Worm (Caenorhabditis elegans) whole organism, late embryonic: ENCODE results near the gene atg-13.
A peak's percentile ranks its signal among the peaks of the same experiment; 100 is the strongest.

Experiments
- C08G9.2 ChIP-seq: sonication (generic microtip); optimal IDR thresholded peaks from 2 replicates; lab custom pipeline; 2016; ENCODE audit warnings: mild to moderate bottlenecking, missing genetic modification characterization, moderate library complexity, missing compliant biosample characterization
- C38D4.7 ChIP-seq: fragments of 200-800 bp; sonication (Bioruptor generic); optimal IDR thresholded peaks from 2 replicates; lab custom pipeline; 2018; ENCODE audit warnings: mild to moderate bottlenecking, missing genetic modification characterization, moderate library complexity, missing compliant biosample characterization
- F13H6.1 ChIP-seq: sonication (generic microtip); optimal IDR thresholded peaks from 2 replicates; lab custom pipeline; 2016; ENCODE audit warnings: missing genetic modification characterization, missing compliant biosample characterization
- K09A11.1 ChIP-seq: sonication (generic microtip); optimal IDR thresholded peaks from 2 replicates; lab custom pipeline; 2017; ENCODE audit warnings: antibody characterized with exemption, mild to moderate bottlenecking, missing genetic modification characterization, missing compliant biosample characterization; ENCODE audit not compliant: insufficient read depth
- Y22D7AL.16 ChIP-seq: sonication (generic microtip); optimal IDR thresholded peaks from 2 replicates; lab custom pipeline; 2016; ENCODE audit warnings: missing genetic modification characterization, missing compliant biosample characterization
- ceh-14 ChIP-seq: sonication (generic microtip); optimal IDR thresholded peaks from 2 replicates; lab custom pipeline; 2016; ENCODE audit warnings: missing genotype, missing genetic modification characterization, missing compliant biosample characterization
- ceh-18 ChIP-seq: sonication (generic microtip); optimal IDR thresholded peaks from 2 replicates; lab custom pipeline; 2016; ENCODE audit warnings: missing genetic modification characterization, missing compliant biosample characterization
- ceh-19 ChIP-seq: fragments of 200-800 bp; sonication (Bioruptor generic); optimal IDR thresholded peaks from 2 replicates; lab custom pipeline; 2018; ENCODE audit warnings: mild to moderate bottlenecking, missing genetic modification characterization, missing compliant biosample characterization
- ceh-2 ChIP-seq: sonication (generic microtip); optimal IDR thresholded peaks from 2 replicates; lab custom pipeline; 2016; ENCODE audit warnings: missing genotype, missing genetic modification characterization, missing compliant biosample characterization
- ceh-22 ChIP-seq: sonication (generic microtip); optimal IDR thresholded peaks from 2 replicates; lab custom pipeline; 2017; ENCODE audit warnings: missing biosample characterization, missing genetic modification characterization
- ceh-24 ChIP-seq: sonication (generic microtip); optimal IDR thresholded peaks from 2 replicates; lab custom pipeline; 2016; ENCODE audit warnings: mild to moderate bottlenecking, missing genetic modification characterization, missing compliant biosample characterization
- ceh-31 ChIP-seq: sonication (generic microtip); optimal IDR thresholded peaks from 2 replicates; lab custom pipeline; 2016; ENCODE audit warnings: missing genetic modification characterization, missing compliant biosample characterization
- ceh-34 ChIP-seq: sonication (generic microtip); optimal IDR thresholded peaks from 2 replicates; lab custom pipeline; 2016; ENCODE audit warnings: mild to moderate bottlenecking, missing genetic modification characterization, missing compliant biosample characterization
- ceh-48 ChIP-seq: sonication (generic microtip); optimal IDR thresholded peaks from 2 replicates; lab custom pipeline; 2016; ENCODE audit warnings: missing genetic modification characterization, inconsistent platforms, missing compliant biosample characterization
- ceh-6 ChIP-seq: fragments of 200-800 bp; sonication (Bioruptor generic); optimal IDR thresholded peaks from 2 replicates; lab custom pipeline; 2018; ENCODE audit warnings: mild to moderate bottlenecking, missing genetic modification characterization, missing compliant biosample characterization
- dmd-4 ChIP-seq: sonication (generic microtip); optimal IDR thresholded peaks from 2 replicates; lab custom pipeline; 2016; ENCODE audit warnings: borderline replicate concordance, missing genetic modification characterization, missing compliant biosample characterization
- dve-1 ChIP-seq: sonication (generic microtip); optimal IDR thresholded peaks from 2 replicates; lab custom pipeline; 2017; ENCODE audit warnings: antibody characterized with exemption, mild to moderate bottlenecking, missing genetic modification characterization, missing compliant biosample characterization
- elt-2 ChIP-seq: sonication (generic microtip); optimal IDR thresholded peaks from 2 replicates; lab custom pipeline; 2016; ENCODE audit warnings: missing genetic modification reagents, missing genetic modification characterization, missing compliant biosample characterization
- ets-4 ChIP-seq: sonication (generic microtip); optimal IDR thresholded peaks from 2 replicates; lab custom pipeline; 2016; ENCODE audit warnings: missing genetic modification characterization, missing compliant biosample characterization
- fkh-6 ChIP-seq: sonication (generic microtip); optimal IDR thresholded peaks from 2 replicates; lab custom pipeline; 2016; ENCODE audit warnings: missing genetic modification characterization, missing compliant biosample characterization
- hlh-15 ChIP-seq: sonication (generic microtip); optimal IDR thresholded peaks from 2 replicates; lab custom pipeline; 2016; ENCODE audit warnings: missing genetic modification characterization, missing compliant biosample characterization
- hlh-30 ChIP-seq: sonication (generic microtip); optimal IDR thresholded peaks from 2 replicates; lab custom pipeline; 2017; ENCODE audit warnings: antibody characterized with exemption, missing genetic modification characterization, missing compliant biosample characterization; ENCODE audit not compliant: insufficient read depth
- hlh-8 ChIP-seq: sonication (generic microtip); optimal IDR thresholded peaks from 2 replicates; lab custom pipeline; 2016; ENCODE audit warnings: missing genotype, missing genetic modification characterization, missing compliant biosample characterization
- lin-11 ChIP-seq: fragments of 200-800 bp; sonication (Bioruptor generic); optimal IDR thresholded peaks from 2 replicates; lab custom pipeline; 2018; ENCODE audit warnings: mild to moderate bottlenecking, missing genetic modification characterization, missing compliant biosample characterization
- madf-2 ChIP-seq: sonication (generic microtip); optimal IDR thresholded peaks from 2 replicates; lab custom pipeline; 2017; ENCODE audit warnings: missing genetic modification characterization, missing compliant biosample characterization
- nfya-1 ChIP-seq: sonication (generic microtip); optimal IDR thresholded peaks from 2 replicates; lab custom pipeline; 2017; ENCODE audit warnings: missing genetic modification characterization, mild to moderate bottlenecking, missing compliant biosample characterization, antibody characterized with exemption, moderate library complexity
- npax-4 ChIP-seq: sonication (generic microtip); optimal IDR thresholded peaks from 2 replicates; lab custom pipeline; 2016; ENCODE audit warnings: missing genetic modification characterization, missing compliant biosample characterization
- odd-2 ChIP-seq: sonication (generic microtip); optimal IDR thresholded peaks from 2 replicates; lab custom pipeline; 2017; ENCODE audit warnings: antibody characterized with exemption, mild to moderate bottlenecking, missing genetic modification characterization, missing compliant biosample characterization
- pag-3 ChIP-seq: sonication (generic microtip); optimal IDR thresholded peaks from 2 replicates; lab custom pipeline; 2016; ENCODE audit warnings: missing compliant biosample characterization, missing genetic modification characterization, borderline replicate concordance
- pat-9 ChIP-seq: fragments of 200-800 bp; sonication (Bioruptor generic); optimal IDR thresholded peaks from 2 replicates; lab custom pipeline; 2018; ENCODE audit warnings: mild to moderate bottlenecking, missing genetic modification characterization, moderate library complexity, missing compliant biosample characterization
- pax-1 ChIP-seq: fragments of 150-350 bp; optimal IDR thresholded peaks from 2 replicates; lab custom pipeline; 2014; ENCODE audit warnings: missing biosample characterization, missing genetic modification characterization
- pha-2 ChIP-seq: sonication (generic microtip); optimal IDR thresholded peaks from 2 replicates; lab custom pipeline; 2017; ENCODE audit warnings: mild to moderate bottlenecking, missing genetic modification characterization, missing compliant biosample characterization
- pqm-1 ChIP-seq: sonication (generic microtip); optimal IDR thresholded peaks from 2 replicates; lab custom pipeline; 2016; ENCODE audit warnings: missing genetic modification characterization, missing compliant biosample characterization
- pros-1 ChIP-seq: fragments of 150-350 bp; optimal IDR thresholded peaks from 2 replicates; lab custom pipeline; 2014; ENCODE audit warnings: missing biosample characterization, missing genetic modification reagents, missing genetic modification characterization
- ref-2 ChIP-seq: sonication (generic microtip); optimal IDR thresholded peaks from 2 replicates; lab custom pipeline; 2016; ENCODE audit warnings: missing genetic modification characterization, missing compliant biosample characterization
- rnt-1 ChIP-seq: sonication (generic microtip); optimal IDR thresholded peaks from 2 replicates; lab custom pipeline; 2016; ENCODE audit warnings: missing genetic modification characterization, missing compliant biosample characterization
- sdc-2 ChIP-seq: sonication (generic microtip); optimal IDR thresholded peaks from 2 replicates; lab custom pipeline; 2016; ENCODE audit warnings: missing genotype, missing genetic modification characterization, missing compliant biosample characterization
- syd-9 ChIP-seq: sonication (generic microtip); optimal IDR thresholded peaks from 2 replicates; lab custom pipeline; 2016; ENCODE audit warnings: mild to moderate bottlenecking, missing genetic modification characterization, moderate library complexity, missing compliant biosample characterization
- tbx-2 ChIP-seq: sonication (generic microtip); optimal IDR thresholded peaks from 2 replicates; lab custom pipeline; 2016; ENCODE audit warnings: missing genetic modification characterization, missing compliant biosample characterization
- tbx-7 ChIP-seq: sonication (generic microtip); optimal IDR thresholded peaks from 2 replicates; lab custom pipeline; 2016; ENCODE audit warnings: missing genotype, missing genetic modification characterization, missing compliant biosample characterization
- unc-42 ChIP-seq: sonication (generic microtip); optimal IDR thresholded peaks from 2 replicates; lab custom pipeline; 2016; ENCODE audit warnings: missing genotype, missing genetic modification characterization, missing compliant biosample characterization
- unc-55 ChIP-seq: sonication (generic microtip); optimal IDR thresholded peaks from 2 replicates; lab custom pipeline; 2017; ENCODE audit warnings: missing biosample characterization, missing genetic modification reagents, missing genetic modification characterization

Gene atg-13

ce11 chrIII:8163788-8164423 is 5.9 kb upstream of the atg-13 start, which contains the start of gene prp-8:
TSS of gene prp-8 (plus strand) at chrIII:8164373.
- TF ChIP-seq elt-2 (tag; lab: Kevin White, UChicago) = no peak
- peak; percentile 4 for TF ChIP-seq C08G9.2 (tag; lab: Kevin White, UChicago)
- peak; percentile 18 for TF ChIP-seq ceh-19 (GFP tag; lab: Kevin White, UChicago)
- no peak for TF ChIP-seq ceh-14 (tag; lab: Kevin White, UChicago)
- TF ChIP-seq ets-4 (tag; lab: Kevin White, UChicago) = peak; percentile 11
- peak; percentile 65 for TF ChIP-seq dve-1 (tag; lab: Kevin White, UChicago)
- peak; percentile 13 for TF ChIP-seq sdc-2
- TF ChIP-seq nfya-1 (tag; lab: Kevin White, UChicago) = peak; percentile 93
- TF ChIP-seq ceh-48 = peak; percentile 83
- peak; percentile 85 for TF ChIP-seq ceh-34 (tag; lab: Kevin White, UChicago)
- TF ChIP-seq Y22D7AL.16 (tag; lab: Kevin White, UChicago) = peak; percentile 2
- TF ChIP-seq madf-2 (tag; lab: Kevin White, UChicago) = peak; percentile 46
- peak; percentile 84 for TF ChIP-seq ceh-18 (tag; lab: Kevin White, UChicago)
- peak; percentile 65 for TF ChIP-seq ref-2 (tag; lab: Kevin White, UChicago)
- TF ChIP-seq ceh-24 (tag; lab: Kevin White, UChicago) = no peak
- TF ChIP-seq ceh-2 (tag; lab: Kevin White, UChicago) = peak; percentile 6
- peak; percentile 16 for TF ChIP-seq syd-9
- no peak for TF ChIP-seq ceh-6 (GFP tag; lab: Kevin White, UChicago)
- TF ChIP-seq rnt-1 (tag; lab: Kevin White, UChicago) = peak; percentile 19
- TF ChIP-seq pros-1 (tag; lab: Kevin White, UChicago) = peak; percentile 64
- peak; percentile 71 for TF ChIP-seq tbx-2 (tag; lab: Kevin White, UChicago)
- no peak for TF ChIP-seq pat-9
- TF ChIP-seq F13H6.1 (tag; lab: Kevin White, UChicago) = peak; percentile 9
- peak; percentile 77 for TF ChIP-seq hlh-30 (tag; lab: Kevin White, UChicago)
- peak; percentile 78 for TF ChIP-seq unc-42 (tag; lab: Kevin White, UChicago)
- TF ChIP-seq ceh-31 (tag; lab: Kevin White, UChicago) = peak; percentile 80
- peak; percentile 68 for TF ChIP-seq unc-55 (GFP tag; lab: Kevin White, UChicago)
- TF ChIP-seq pha-2 (tag; lab: Kevin White, UChicago) = peak; percentile 9
- no peak for TF ChIP-seq hlh-8 (tag; lab: Kevin White, UChicago)

- no peak for TF ChIP-seq ceh-22 (tag; lab: Kevin White, UChicago)
- TF ChIP-seq lin-11 (tag; lab: Kevin White, UChicago) = no peak
- no peak for TF ChIP-seq tbx-7 (tag; lab: Kevin White, UChicago)
- no peak for TF ChIP-seq pag-3 (tag; lab: Kevin White, UChicago)
- TF ChIP-seq pros-1 (tag; lab: Kevin White, UChicago) = no peak
- no peak for TF ChIP-seq pax-1 (tag; lab: Kevin White, UChicago)
- TF ChIP-seq ceh-14 (tag; lab: Kevin White, UChicago) = no peak
- TF ChIP-seq pqm-1 (tag; lab: Kevin White, UChicago) = no peak
- no peak for TF ChIP-seq ceh-34 (tag; lab: Kevin White, UChicago)
- no peak for TF ChIP-seq K09A11.1
- TF ChIP-seq F13H6.1 (tag; lab: Kevin White, UChicago) = no peak
- no peak for TF ChIP-seq unc-42 (tag; lab: Kevin White, UChicago)
- no peak for TF ChIP-seq fkh-6 (tag; lab: Kevin White, UChicago)
- TF ChIP-seq sdc-2 = no peak
- TF ChIP-seq C38D4.7 (GFP tag; lab: Kevin White, UChicago) = no peak
- no peak for TF ChIP-seq hlh-15
- no peak for TF ChIP-seq dmd-4 (tag; lab: Kevin White, UChicago)
- no peak for TF ChIP-seq npax-4
- TF ChIP-seq odd-2 = no peak
- TF ChIP-seq Y22D7AL.16 (tag; lab: Kevin White, UChicago) = no peak
These were observed 5.3 kb upstream of the atg-13 start, which contains the start of gene bath-42 for ce11 chrIII:8163283-8163682. TSS of gene bath-42 (minus strand) at chrIII:8163383.
